Worm (Caenorhabditis elegans) whole organism, early embryonic: ENCODE measurements around the gene F40A3.3.

Experiments
- F13C5.2 ChIP-seq: sonication (generic microtip); optimal IDR thresholded peaks from 2 replicates; lab custom pipeline; 2017; ENCODE audit warnings: mild to moderate bottlenecking, missing genetic modification characterization, inconsistent platforms, missing compliant biosample characterization
- aly-1 ChIP-seq: sonication (generic microtip); optimal IDR thresholded peaks from 2 replicates; lab custom pipeline; 2016; ENCODE audit warnings: missing genetic modification characterization, missing compliant biosample characterization
- ama-1 ChIP-seq: fragments of 150-350 bp; optimal IDR thresholded peaks from 2 replicates; lab custom pipeline; 2014
- ceh-13 ChIP-seq: fragments of 200-800 bp; sonication (Bioruptor generic); optimal IDR thresholded peaks from 2 replicates; lab custom pipeline; 2018; ENCODE audit warnings: mild to moderate bottlenecking, missing genetic modification characterization, missing compliant biosample characterization
- ceh-36 ChIP-seq: sonication (generic microtip); optimal IDR thresholded peaks from 2 replicates; lab custom pipeline; 2016; ENCODE audit warnings: missing genetic modification characterization, inconsistent platforms, missing compliant biosample characterization
- ets-7 ChIP-seq: sonication (generic microtip); optimal IDR thresholded peaks from 2 replicates; lab custom pipeline; 2016; ENCODE audit warnings: missing genotype, missing genetic modification characterization, missing compliant biosample characterization
- flt-1 ChIP-seq: fragments of 200-800 bp; sonication (Bioruptor generic); IDR thresholded peaks from 2 replicates; pipeline ENCODE4 v1.3.6; 2022; ENCODE audit warnings: missing genetic modification characterization, missing compliant biosample characterization
- hmg-4 ChIP-seq: fragments of 200-800 bp; sonication (Bioruptor generic); optimal IDR thresholded peaks from 2 replicates; lab custom pipeline; 2018; ENCODE audit warnings: mild to moderate bottlenecking, missing genetic modification characterization, missing compliant biosample characterization
- hnd-1 ChIP-seq: sonication (generic microtip); optimal IDR thresholded peaks from 2 replicates; lab custom pipeline; 2016; ENCODE audit warnings: missing genetic modification characterization, missing compliant biosample characterization
- scrt-1 ChIP-seq: fragments of 200-800 bp; sonication (Bioruptor generic); IDR thresholded peaks from 2 replicates; pipeline ENCODE4 v1.3.6; 2022; ENCODE audit warnings: missing genetic modification characterization, missing compliant biosample characterization
- sea-1 ChIP-seq: fragments of 200-800 bp; sonication (Bioruptor generic); conservative IDR thresholded peaks from 2 replicates; pipeline ENCODE4 v1.3.6; 2022; ENCODE audit warnings: missing genetic modification characterization, missing compliant biosample characterization
- tbx-11 ChIP-seq: fragments of 200-800 bp; sonication (Bioruptor generic); IDR thresholded peaks from 2 replicates; pipeline ENCODE4 v1.3.6; 2022; ENCODE audit warnings: missing genetic modification characterization, missing compliant biosample characterization

DNA sequence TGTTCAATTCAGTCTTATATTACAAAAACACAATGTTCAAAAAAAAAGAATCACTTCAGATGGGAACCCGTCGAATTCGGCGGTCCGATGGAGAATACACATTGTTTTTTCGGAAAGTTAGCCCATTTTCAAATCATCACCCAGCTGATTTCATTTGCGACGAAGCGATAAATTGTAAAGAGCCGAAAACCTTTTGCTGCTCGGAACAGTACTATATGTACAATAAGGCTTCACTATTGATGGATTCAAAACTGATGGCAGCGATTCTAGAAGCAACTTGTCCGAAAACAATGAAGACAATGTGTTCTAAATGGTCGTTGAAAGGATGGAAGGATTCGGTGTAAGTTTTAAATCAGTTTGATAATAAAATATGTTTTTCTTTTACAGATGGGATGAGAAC is 19.3 kb upstream of the F40A3.3 start, which contains the start of gene C37C3.1:
- TF ChIP-seq tbx-11 (no peak), flt-1 (no peak), ama-1 (no peak), scrt-1 (no peak), F13C5.2 (tag; lab: Kevin White, UChicago) (no peak), ceh-36 (no peak), hmg-4 (GFP tag; lab: Kevin White, UChicago) (no peak), ceh-13 (GFP tag; lab: Kevin White, UChicago) (no peak), hnd-1 (tag; lab: Kevin White, UChicago) (no peak), aly-1 (tag; lab: Kevin White, UChicago) (no peak), sea-1 (GFP tag; lab: Robert Waterston, UW) (no peak), ets-7 (tag; lab: Kevin White, UChicago) (no peak)
